Worm (Caenorhabditis elegans) whole organism, L4/young adult: ENCODE measurements around the gene frpr-10.

Experiments used
- W03F9.2 ChIP-seq: fragments of 150-350 bp; optimal IDR thresholded peaks from 2 replicates; lab custom pipeline; 2014; ENCODE audit warnings: missing biosample characterization, missing genetic modification characterization
- dao-5 ChIP-seq: sonication (generic microtip); optimal IDR thresholded peaks from 2 replicates; lab custom pipeline; 2016; ENCODE audit warnings: missing genotype, missing genetic modification characterization, moderate library complexity, missing compliant biosample characterization
- him-1 ChIP-seq: sonication (generic microtip); optimal IDR thresholded peaks from 2 replicates; lab custom pipeline; 2016; ENCODE audit warnings: missing genotype, missing genetic modification reagents, missing genetic modification characterization, missing compliant biosample characterization

ce11 chrIV:8008137-8008536, 50.5 kb downstream of the frpr-10 start:
- TF ChIP-seq him-1: no peak
- no peak for TF ChIP-seq W03F9.2
- no peak for TF ChIP-seq dao-5 (tag; lab: Kevin White, UChicago)
